Worm (Caenorhabditis elegans): ENCODE data around the gene K11D12.12.

The K11D12.12 gene

ce11 chrV:5046103-5046502, 6.0 kb upstream of the K11D12.12 start, which contains the start of gene exc-14:
exc-14 (minus strand) TSS chrV:5046203.
- TF ChIP-seq nhr-2 (tag; optimal IDR thresholded peaks at IDR 0.05) (no peak), nhr-237 (tag; optimal IDR thresholded peaks at IDR 0.05) (no peak), ceh-43 (GFP tag; optimal IDR thresholded peaks at IDR 0.05) (no peak), bed-3 (GFP tag; optimal IDR thresholded peaks at IDR 0.05) (no peak), ceh-83 (GFP tag; optimal IDR thresholded peaks at IDR 0.05) (no peak), mab-5 (tag; optimal IDR thresholded peaks at IDR 0.05) (no peak), sem-2 (GFP tag; optimal IDR thresholded peaks at IDR 0.05) (no peak), pha-4 (tag; optimal IDR thresholded peaks at IDR 0.05) (no peak), mep-1 (tag; optimal IDR thresholded peaks at IDR 0.05) (no peak), ces-1 (GFP tag; optimal IDR thresholded peaks at IDR 0.05) (no peak), elt-1 (tag; optimal IDR thresholded peaks at IDR 0.05; ENCODE audit: borderline replicate concordance, insufficient read depth) (no peak), lin-32 (GFP tag; optimal IDR thresholded peaks at IDR 0.05) (no peak), sptf-1 (tag; optimal IDR thresholded peaks at IDR 0.05) (no peak), snpc-4 (tag; optimal IDR thresholded peaks at IDR 0.05) (no peak), ceh-39 (tag; optimal IDR thresholded peaks at IDR 0.05) (no peak), ztf-11 (tag; optimal IDR thresholded peaks at IDR 0.05) (no peak)

DNA sequence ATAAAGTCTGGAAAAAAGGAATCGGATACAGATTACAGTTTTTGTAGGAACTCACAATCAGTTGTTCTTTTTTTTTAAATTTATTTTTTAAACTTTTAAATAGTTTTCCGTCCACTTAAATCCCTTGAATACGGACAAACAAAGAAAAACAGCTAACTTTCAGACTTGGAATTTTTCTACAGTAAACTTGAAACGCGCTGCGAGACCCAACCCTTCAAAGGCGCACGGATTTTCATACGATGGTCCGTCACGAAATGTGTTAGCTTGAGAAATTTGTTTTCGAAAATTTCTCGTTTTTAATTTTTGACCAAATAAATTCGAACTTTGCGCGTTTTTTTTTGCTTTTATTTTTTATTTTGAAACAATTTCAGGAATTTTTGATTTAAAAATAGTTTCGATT, 5.5 kb upstream of the K11D12.12 start:
- no peak for TF ChIP-seq sptf-1 (tag; optimal IDR thresholded peaks at IDR 0.05)
- no peak for TF ChIP-seq bed-3 (GFP tag; optimal IDR thresholded peaks at IDR 0.05)
- no peak for TF ChIP-seq sem-2 (GFP tag; optimal IDR thresholded peaks at IDR 0.05)
- TF ChIP-seq ceh-39 (tag; optimal IDR thresholded peaks at IDR 0.05) = no peak
- no peak for TF ChIP-seq unc-120 (tag; optimal IDR thresholded peaks at IDR 0.05; ENCODE audit: poor library complexity, severe bottlenecking)
- TF ChIP-seq nhr-2 (tag; optimal IDR thresholded peaks at IDR 0.05) = no peak
- TF ChIP-seq elt-3 (tag; optimal IDR thresholded peaks at IDR 0.05) = no peak
- TF ChIP-seq mls-2 (tag; optimal IDR thresholded peaks at IDR 0.05) = no peak
- TF ChIP-seq cnd-1 (tag; optimal IDR thresholded peaks at IDR 0.05) = no peak
- TF ChIP-seq nhr-237 (tag; optimal IDR thresholded peaks at IDR 0.05) = no peak
- TF ChIP-seq tbx-8 (GFP tag; optimal IDR thresholded peaks at IDR 0.05) = no peak
- TF ChIP-seq ces-1 (GFP tag; optimal IDR thresholded peaks at IDR 0.05) = no peak
- TF ChIP-seq mep-1 (tag; optimal IDR thresholded peaks at IDR 0.05) = no peak
- TF ChIP-seq snpc-4 (tag; optimal IDR thresholded peaks at IDR 0.05) = no peak
- TF ChIP-seq hlh-1 (tag; optimal IDR thresholded peaks at IDR 0.05) = no peak
- TF ChIP-seq nhr-76 (tag; optimal IDR thresholded peaks at IDR 0.05) = no peak
- TF ChIP-seq zip-8 (tag; optimal IDR thresholded peaks at IDR 0.05) = no peak
- no peak for TF ChIP-seq ham-2 (GFP tag; optimal IDR thresholded peaks at IDR 0.05)

ce11 chrV:5049333-5049942, 2.6 kb upstream of the K11D12.12 start, which contains the start of the genes pqn-51 and K11D12.14:
pqn-51 (plus strand) TSS chrV:5049607.
K11D12.14 (plus strand) TSS chrV:5049636.
- TF ChIP-seq zip-8 (tag; optimal IDR thresholded peaks at IDR 0.05) (no peak), blmp-1 (tag; optimal IDR thresholded peaks at IDR 0.05) (peak; percentile 88), ham-2 (GFP tag; optimal IDR thresholded peaks at IDR 0.05) (no peak), mls-2 (tag; optimal IDR thresholded peaks at IDR 0.05) (no peak), sem-2 (GFP tag; optimal IDR thresholded peaks at IDR 0.05) (no peak), nhr-76 (tag; optimal IDR thresholded peaks at IDR 0.05) (no peak), bed-3 (GFP tag; optimal IDR thresholded peaks at IDR 0.05) (peak; percentile 35), lsy-2 (tag; optimal IDR thresholded peaks at IDR 0.05) (peak; percentile 63), tbx-8 (GFP tag; optimal IDR thresholded peaks at IDR 0.05) (peak; percentile 37), mab-5 (tag; optimal IDR thresholded peaks at IDR 0.05) (no peak), mep-1 (tag; optimal IDR thresholded peaks at IDR 0.05) (peak; percentile 3), snpc-4 (tag; optimal IDR thresholded peaks at IDR 0.05) (no peak), ceh-39 (tag; optimal IDR thresholded peaks at IDR 0.05) (no peak), nhr-12 (tag; optimal IDR thresholded peaks at IDR 0.05) (no peak), unc-39 (tag; optimal IDR thresholded peaks at IDR 0.05) (no peak), M03D4.4 (tag; optimal IDR thresholded peaks at IDR 0.05) (no peak), elt-3 (tag; optimal IDR thresholded peaks at IDR 0.05) (no peak), flh-1 (GFP tag; optimal IDR thresholded peaks at IDR 0.05) (no peak), unc-62 (GFP tag; optimal IDR thresholded peaks at IDR 0.05) (peak; percentile 73), elt-1 (tag; optimal IDR thresholded peaks at IDR 0.05; ENCODE audit: borderline replicate concordance, insufficient read depth) (no peak), lin-32 (GFP tag; optimal IDR thresholded peaks at IDR 0.05) (no peak), pha-4 (tag; optimal IDR thresholded peaks at IDR 0.05) (peak; percentile 42), unc-120 (tag; optimal IDR thresholded peaks at IDR 0.05; ENCODE audit: poor library complexity, severe bottlenecking) (peak; percentile 95), cnd-1 (tag; optimal IDR thresholded peaks at IDR 0.05) (no peak), nhr-28 (tag; optimal IDR thresholded peaks at IDR 0.05) (no peak), drap-1 (GFP tag; optimal IDR thresholded peaks at IDR 0.05) (peak; percentile 61), ces-1 (GFP tag; optimal IDR thresholded peaks at IDR 0.05) (peak; percentile 87), lin-13 (tag; optimal IDR thresholded peaks at IDR 0.05) (peak; percentile 42), sptf-1 (tag; optimal IDR thresholded peaks at IDR 0.05) (peak; percentile 28), hlh-1 (tag; optimal IDR thresholded peaks at IDR 0.05) (peak; percentile 53), nhr-2 (tag; optimal IDR thresholded peaks at IDR 0.05) (no peak), ceh-83 (GFP tag; optimal IDR thresholded peaks at IDR 0.05) (no peak), nhr-237 (tag; optimal IDR thresholded peaks at IDR 0.05) (peak; percentile 92), ceh-43 (GFP tag; optimal IDR thresholded peaks at IDR 0.05) (no peak), ztf-11 (tag; optimal IDR thresholded peaks at IDR 0.05) (peak; percentile 10)

All from whole organism, mixed stage, embryonic.